Worm (Caenorhabditis elegans) whole organism, L4 larva: Measurements from ENCODE around the gene acl-5.

Source experiments
- F49E8.2 ChIP-seq: sonication (generic microtip); optimal IDR thresholded peaks from 2 replicates; lab custom pipeline; 2016; ENCODE audit warnings: missing compliant biosample characterization, mild to moderate bottlenecking, missing genetic modification characterization, borderline replicate concordance
- T26A8.4 ChIP-seq: fragments of 200-800 bp; sonication (Bioruptor generic); IDR thresholded peaks from 2 replicates; pipeline ENCODE4 v1.3.6; 2022; ENCODE audit warnings: missing genetic modification characterization, missing compliant biosample characterization
- Y105C5A.15 ChIP-seq: fragments of 200-800 bp; sonication (Bioruptor generic); IDR thresholded peaks from 2 replicates; pipeline ENCODE4 v1.3.6; 2022; ENCODE audit warnings: missing genetic modification characterization, missing compliant biosample characterization
- Y5F2A.4 ChIP-seq: fragments of 200-800 bp; sonication (Bioruptor generic); optimal IDR thresholded peaks from 2 replicates; lab custom pipeline; 2018; ENCODE audit warnings: mild to moderate bottlenecking, missing genetic modification characterization, missing compliant biosample characterization
- Y75B8A.6 ChIP-seq: fragments of 200-800 bp; sonication (Bioruptor generic); IDR thresholded peaks from 2 replicates; pipeline ENCODE4 v1.3.6; 2022; ENCODE audit warnings: missing genetic modification reagents, missing genetic modification characterization, missing compliant biosample characterization
- ZK337.2 ChIP-seq: fragments of 200-800 bp; sonication (Bioruptor generic); IDR thresholded peaks from 2 replicates; pipeline ENCODE4 v1.3.6; 2022; ENCODE audit warnings: missing genetic modification reagents, missing genetic modification characterization, missing compliant biosample characterization
- aha-1 ChIP-seq: fragments of 150-350 bp; peaks from one replicate; lab custom pipeline; 2014; ENCODE audit warnings: missing biosample characterization, missing genetic modification characterization
- arid-1 ChIP-seq: fragments of 200-800 bp; sonication (Bioruptor generic); conservative IDR thresholded peaks from 2 replicates; pipeline ENCODE4 v1.3.6; 2022; ENCODE audit warnings: missing genetic modification reagents, missing genetic modification characterization, missing compliant biosample characterization
- ceh-28 ChIP-seq: fragments of 150-350 bp; optimal IDR thresholded peaks from 2 replicates; lab custom pipeline; 2014; ENCODE audit warnings: missing biosample characterization, missing genetic modification reagents, missing genetic modification characterization
- dpl-1 ChIP-seq: fragments of 150-350 bp; optimal IDR thresholded peaks from 2 replicates; lab custom pipeline; 2014; ENCODE audit warnings: missing biosample characterization, missing genetic modification reagents, missing genetic modification characterization
- lin-15B ChIP-seq: fragments of 150-350 bp; sonication (generic microtip); optimal IDR thresholded peaks from 3 replicates; lab custom pipeline; 2014; ENCODE audit warnings: missing biosample characterization, missing genetic modification characterization
- lin-29 ChIP-seq: fragments of 200-800 bp; sonication (Bioruptor generic); IDR thresholded peaks from 2 replicates; pipeline ENCODE4 v1.3.6; 2022; ENCODE audit warnings: missing genetic modification reagents, missing genetic modification characterization, missing compliant biosample characterization
- lin-38 ChIP-seq: fragments of 200-800 bp; sonication (Bioruptor generic); IDR thresholded peaks from 2 replicates; pipeline ENCODE4 v1.3.6; 2022; ENCODE audit warnings: missing genetic modification reagents, missing genetic modification characterization, missing compliant biosample characterization
- madf-5 ChIP-seq, 2 experiments: fragments of 200-800 bp; sonication (Bioruptor generic); IDR thresholded peaks; 2 replicates each; pipeline ENCODE4 v1.3.6; 2022; ENCODE audit warnings: missing compliant biosample characterization in 2 of 2, missing genetic modification characterization in 2 of 2
- mep-1 ChIP-seq: fragments of 150-350 bp; sonication (generic microtip); optimal IDR thresholded peaks from 3 replicates; lab custom pipeline; 2014; ENCODE audit warnings: missing biosample characterization, missing genetic modification characterization
- mxl-2 ChIP-seq: fragments of 200-800 bp; sonication (Bioruptor generic); conservative IDR thresholded peaks from 2 replicates; pipeline ENCODE4 v1.3.6; 2022; ENCODE audit warnings: missing genetic modification reagents, missing genetic modification characterization, missing compliant biosample characterization
- nhr-102 ChIP-seq: sonication (generic microtip); optimal IDR thresholded peaks from 2 replicates; lab custom pipeline; 2016; ENCODE audit warnings: mild to moderate bottlenecking, missing genetic modification characterization, moderate library complexity, missing compliant biosample characterization
- nhr-11 ChIP-seq: fragments of 150-350 bp; optimal IDR thresholded peaks from 2 replicates; lab custom pipeline; 2014; ENCODE audit warnings: missing biosample characterization, missing genetic modification characterization
- nhr-25 ChIP-seq: sonication (generic microtip); optimal IDR thresholded peaks from 2 replicates; lab custom pipeline; 2017; ENCODE audit warnings: missing genetic modification characterization, mild to moderate bottlenecking, missing compliant biosample characterization, antibody characterized with exemption, moderate library complexity, borderline replicate concordance; ENCODE audit not compliant: insufficient read depth
- nhr-28 ChIP-seq: fragments of 150-350 bp; optimal IDR thresholded peaks from 2 replicates; lab custom pipeline; 2014; ENCODE audit warnings: missing biosample characterization, missing genetic modification characterization
- nhr-77 ChIP-seq: fragments of 150-350 bp; optimal IDR thresholded peaks from 2 replicates; lab custom pipeline; 2014; ENCODE audit warnings: missing biosample characterization, missing genetic modification characterization
- pqm-1 ChIP-seq: sonication (generic microtip); optimal IDR thresholded peaks from 2 replicates; lab custom pipeline; 2017; ENCODE audit warnings: missing biosample characterization, missing genetic modification characterization
- spr-1 ChIP-seq: sonication (generic microtip); optimal IDR thresholded peaks from 2 replicates; lab custom pipeline; 2016; ENCODE audit warnings: mild to moderate bottlenecking, missing genetic modification characterization, missing compliant biosample characterization
- ztf-7 ChIP-seq: fragments of 150-350 bp; optimal IDR thresholded peaks from 2 replicates; lab custom pipeline; 2014; ENCODE audit warnings: missing biosample characterization, missing genetic modification characterization

acl-5 gene

ce11 chrX:10297410-10297809, 29.8 kb downstream of the acl-5 start:
- TF ChIP-seq arid-1 (GFP tag; lab: Robert Waterston, UW) (no peak), aha-1 (tag; lab: Kevin White, UChicago) (peak; percentile 92)

DNA sequence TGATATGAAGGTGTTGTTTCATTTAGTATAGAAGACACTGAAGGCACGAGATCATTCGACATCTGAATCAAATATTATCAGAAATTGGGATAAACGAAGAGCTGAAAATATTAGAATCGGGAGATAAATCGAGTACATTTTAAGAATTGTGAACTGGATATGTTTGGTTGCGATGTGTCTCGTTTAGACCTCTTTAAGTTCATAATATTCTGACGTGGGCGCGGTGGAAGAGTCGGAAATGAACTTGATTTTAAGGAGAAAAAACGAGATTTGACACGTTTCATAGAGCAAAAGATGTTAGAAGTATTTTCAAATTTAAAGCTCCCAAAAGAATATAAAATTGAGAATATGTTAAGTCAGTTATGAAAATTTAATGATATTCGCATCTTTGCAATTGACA, 41.6 kb downstream of the acl-5 start, which contains the start of gene npr-6:
npr-6 (minus strand) TSS at position 101 of the 400 bp plus-strand sequence.
- no peak for TF ChIP-seq ceh-28 (tag; lab: Kevin White, UChicago)

DNA sequence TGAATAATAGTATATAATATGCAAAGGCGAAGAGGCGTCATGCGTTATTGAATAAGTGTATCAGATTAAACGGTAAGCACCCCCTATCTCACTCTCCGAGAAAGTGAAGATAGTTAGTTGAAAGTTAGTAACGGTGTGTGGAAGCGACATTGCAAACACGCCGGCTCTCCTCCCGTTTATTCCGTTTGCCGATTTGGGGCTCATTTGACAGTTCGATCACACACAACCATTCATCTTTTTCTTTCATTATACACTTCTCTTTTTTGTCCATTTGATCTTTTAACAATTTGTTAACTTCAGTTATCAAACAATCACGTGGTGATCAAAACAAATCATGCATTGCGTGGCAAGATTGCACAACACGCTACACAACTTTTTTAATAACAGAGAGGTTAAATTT, 48.0 kb downstream of the acl-5 start, which contains the start of gene slc-9B.1:
slc-9B.1 (plus strand) TSS at position 301 of the 400 bp plus-strand sequence.
- TF ChIP-seq ztf-7, result no peak
- TF ChIP-seq pqm-1 (tag; lab: Kevin White, UChicago), result no peak
- TF ChIP-seq ZK337.2 (GFP tag; lab: Robert Waterston, UW), result no peak
- no peak for TF ChIP-seq lin-38 (GFP tag; lab: Robert Waterston, UW)
- TF ChIP-seq nhr-25 (tag; lab: Kevin White, UChicago), result no peak
- TF ChIP-seq dpl-1 (GFP tag; lab: Kevin White, UChicago), result no peak
- TF ChIP-seq spr-1 (tag; lab: Kevin White, UChicago), result no peak
- TF ChIP-seq Y75B8A.6 (GFP tag; lab: Robert Waterston, UW), result no peak
- no peak for TF ChIP-seq nhr-11 (tag; lab: Kevin White, UChicago)
- no peak for TF ChIP-seq Y5F2A.4 (GFP tag; lab: Kevin White, UChicago)
- TF ChIP-seq lin-15B (tag; lab: Kevin White, UChicago), result no peak
- TF ChIP-seq madf-5 (GFP tag; IDR thresholded peaks at IDR 0.05; lab: Robert Waterston, UW), result no peak
- TF ChIP-seq mep-1 (tag; lab: Kevin White, UChicago), result no peak
- TF ChIP-seq F49E8.2, result no peak
- no peak for TF ChIP-seq nhr-77 (tag; lab: Kevin White, UChicago)
- TF ChIP-seq lin-29, result no peak
- TF ChIP-seq nhr-102 (tag; lab: Kevin White, UChicago), result no peak
- no peak for TF ChIP-seq mxl-2 (GFP tag; lab: Robert Waterston, UW)
- no peak for TF ChIP-seq T26A8.4 (GFP tag; lab: Robert Waterston, UW)

DNA sequence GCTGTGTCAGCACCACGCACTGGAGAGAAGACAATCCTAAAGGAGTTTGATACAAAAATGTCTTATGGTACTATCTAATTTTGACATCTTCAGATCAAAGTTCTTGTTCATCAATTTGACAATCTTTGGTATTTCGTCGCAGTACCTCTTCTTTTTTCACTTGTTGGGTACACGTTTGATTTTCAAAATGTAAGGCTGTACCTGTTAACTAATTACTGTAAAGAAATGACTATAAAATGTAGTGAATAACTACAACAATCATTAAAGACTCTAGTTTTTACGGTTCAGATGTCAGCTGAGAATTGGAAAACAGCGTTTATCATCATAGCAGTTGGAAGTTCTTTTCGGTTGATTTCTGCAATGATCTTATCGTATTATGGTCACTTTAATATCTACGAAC, 50.1 kb downstream of the acl-5 start:
- no peak for TF ChIP-seq T26A8.4 (GFP tag; lab: Robert Waterston, UW)
- peak; percentile 39 for TF ChIP-seq nhr-28

ce11 chrX:10274470-10274869, 52.8 kb downstream of the acl-5 start:
- TF ChIP-seq Y105C5A.15 (GFP tag; lab: Robert Waterston, UW) (no peak), aha-1 (tag; lab: Kevin White, UChicago) (peak; percentile 93)
